Worm (Caenorhabditis elegans) whole organism, late embryonic: Measurements from ENCODE around the gene F01D5.6.

ENCODE experiments used
- F13H6.1 ChIP-seq: sonication (generic microtip); optimal IDR thresholded peaks from 2 replicates; lab custom pipeline; 2016; ENCODE audit warnings: missing genetic modification characterization, missing compliant biosample characterization
- ama-1 ChIP-seq: fragments of 150-350 bp; optimal IDR thresholded peaks from 2 replicates; lab custom pipeline; 2014
- fkh-10 ChIP-seq: fragments of 150-350 bp; optimal IDR thresholded peaks from 2 replicates; lab custom pipeline; 2014; ENCODE audit warnings: missing biosample characterization, missing genetic modification reagents, missing genetic modification characterization
- hlh-6 ChIP-seq: sonication (generic microtip); optimal IDR thresholded peaks from 2 replicates; lab custom pipeline; 2016; ENCODE audit warnings: missing genotype, missing genetic modification characterization, missing compliant biosample characterization
- lim-6 ChIP-seq: sonication (generic microtip); optimal IDR thresholded peaks from 2 replicates; lab custom pipeline; 2016; ENCODE audit warnings: missing genetic modification characterization, missing compliant biosample characterization

- no peak for TF ChIP-seq hlh-6 (tag; lab: Kevin White, UChicago)
- TF ChIP-seq lim-6 (tag; lab: Kevin White, UChicago), result no peak
- TF ChIP-seq fkh-10 (GFP tag; lab: Kevin White, UChicago), result no peak
- TF ChIP-seq F13H6.1 (tag; lab: Kevin White, UChicago), result no peak
- TF ChIP-seq ama-1, result no peak
Measured at ce11 chrII:14006210-14006609, at the start of gene F01D5.6.
